Fruit fly (Drosophila melanogaster): ENCODE data around the gene CG3740.

dm6 chrX:1625142-1625541 lies 44.0 kb downstream of the CG3740 start:
- TF ChIP-seq EcR (GFP tag; optimal IDR thresholded peaks at IDR 0.05) (no peak), psq (optimal IDR thresholded peaks at IDR 0.05) (no peak), Dll (optimal IDR thresholded peaks at IDR 0.05) (no peak), pan (optimal IDR thresholded peaks at IDR 0.05) (no peak)
